Worm (Caenorhabditis elegans) whole organism, midembryonic: Measurements from ENCODE around the gene wsp-1.

Experiments
- T22C8.4 ChIP-seq: fragments of 200-800 bp; sonication (Bioruptor generic); IDR thresholded peaks from 2 replicates; pipeline ENCODE4 v1.3.6; 2022; ENCODE audit warnings: missing genetic modification characterization, missing compliant biosample characterization
- cog-1 ChIP-seq: sonication (generic microtip); optimal IDR thresholded peaks from 2 replicates; lab custom pipeline; 2016; ENCODE audit warnings: missing genetic modification characterization, missing compliant biosample characterization
- flt-1 ChIP-seq: fragments of 200-800 bp; sonication (Bioruptor generic); IDR thresholded peaks from 2 replicates; pipeline ENCODE4 v1.3.6; 2022; ENCODE audit warnings: missing genetic modification characterization, missing compliant biosample characterization
- klf-2 ChIP-seq: fragments of 200-800 bp; sonication (Bioruptor generic); conservative IDR thresholded peaks from 2 replicates; pipeline ENCODE4 v1.3.6; 2022; ENCODE audit warnings: missing genetic modification reagents, missing genetic modification characterization, missing compliant biosample characterization

- TF ChIP-seq flt-1 (GFP tag; lab: Robert Waterston, UW) (no peak), cog-1 (no peak), klf-2 (GFP tag; lab: Robert Waterston, UW) (no peak), T22C8.4 (GFP tag; lab: Robert Waterston, UW) (no peak)
Observed at ce11 chrIV:8168660-8169059, 30.1 kb downstream of the wsp-1 start, which contains the start of gene clec-52.
